Worm (Caenorhabditis elegans): Measurements from ENCODE around the gene twk-39.

DNA sequence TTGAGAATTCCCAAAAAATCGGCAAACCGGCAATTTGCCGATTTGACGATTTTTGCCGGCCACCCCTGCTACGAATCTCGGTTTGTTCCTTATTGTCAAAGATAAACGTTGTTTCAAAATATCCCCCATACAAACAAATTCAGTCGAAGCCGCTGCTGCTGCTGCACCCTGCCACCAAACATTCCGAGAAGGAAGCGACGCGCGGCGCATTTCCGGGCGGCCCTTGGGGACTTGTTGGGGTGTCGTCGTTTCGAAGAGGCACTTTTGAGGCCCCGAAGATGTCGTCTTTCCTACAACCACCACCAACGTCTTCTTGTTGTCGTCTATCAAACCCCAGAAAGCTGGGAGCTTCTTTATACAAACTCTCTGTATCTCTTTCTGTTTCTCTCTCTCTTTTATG, 1.2 kb upstream of the twk-39 start:
- no peak for TF ChIP-seq dmd-9 (GFP tag; IDR thresholded peaks at IDR 0.05)
- TF ChIP-seq dmd-6 (GFP tag; IDR thresholded peaks at IDR 0.05): no peak
- no peak for TF ChIP-seq aly-2 (tag; optimal IDR thresholded peaks at IDR 0.05)
- no peak for TF ChIP-seq R02D3.7 (tag; optimal IDR thresholded peaks at IDR 0.05)
- no peak for TF ChIP-seq lin-39 (tag; optimal IDR thresholded peaks at IDR 0.05)
- TF ChIP-seq unc-62 (GFP tag; optimal IDR thresholded peaks at IDR 0.05 in 1 of 2): no peak
- TF ChIP-seq unc-62 (tag; optimal IDR thresholded peaks at IDR 0.05): no peak
- no peak for TF ChIP-seq madf-5 (GFP tag; IDR thresholded peaks at IDR 0.05)
- no peak for TF ChIP-seq nhr-237 (tag; optimal IDR thresholded peaks at IDR 0.05)
